Fruit fly (Drosophila melanogaster): ENCODE data around the gene CG34426.
A peak's percentile ranks its signal among the peaks of the same experiment; 100 is the strongest.

Gene CG34426

DNA sequence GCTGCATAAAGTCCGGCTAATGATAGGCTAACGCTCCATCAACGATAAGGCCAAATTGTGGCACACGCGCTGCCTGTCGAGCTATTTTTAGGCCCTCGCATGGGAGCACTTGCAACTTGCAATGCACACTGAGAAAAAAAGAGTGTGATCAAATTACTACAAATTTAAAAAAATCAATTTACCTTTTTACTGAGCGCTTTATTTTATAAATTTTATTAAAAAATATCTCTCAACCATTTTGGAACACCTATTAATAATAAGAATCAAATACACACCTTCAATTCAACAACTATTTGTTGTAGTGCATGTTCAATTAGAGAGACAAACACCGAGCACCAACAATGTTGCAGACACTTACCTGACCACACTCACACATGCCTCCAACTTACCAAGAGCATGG, 36.8 kb upstream of the CG34426 start (continued):
- no peak for TF ChIP-seq CG6683 (GFP tag; optimal IDR thresholded peaks at IDR 0.05)
- no peak for TF ChIP-seq CG6765 (GFP tag; optimal IDR thresholded peaks at IDR 0.05)
- peak; percentile 42; the same call in 1 of the 2 replicates for TF ChIP-seq CG14441 (GFP tag; IDR thresholded peaks at IDR 0.05)
- no peak for TF ChIP-seq gcm2 (GFP tag; optimal IDR thresholded peaks at IDR 0.05)
- TF ChIP-seq CG8359 (GFP tag; optimal IDR thresholded peaks at IDR 0.05; ENCODE audit: borderline replicate concordance), result no peak
- peak; percentile 63 for TF ChIP-seq Ada2b (GFP tag; IDR thresholded peaks at IDR 0.05)
- TF ChIP-seq Fer3 (tag; optimal IDR thresholded peaks at IDR 0.05), result no peak
- TF ChIP-seq fd102C (GFP tag; optimal IDR thresholded peaks at IDR 0.05), result no peak
- TF ChIP-seq Oaz (GFP tag; IDR thresholded peaks at IDR 0.05), result peak; percentile 14
- no peak for TF ChIP-seq dpn (GFP tag; optimal IDR thresholded peaks at IDR 0.05)
- TF ChIP-seq dmrt11E (tag; optimal IDR thresholded peaks at IDR 0.05), result peak; percentile 37
- TF ChIP-seq CG3065 (GFP tag; optimal IDR thresholded peaks at IDR 0.05), result no peak
- TF ChIP-seq CG10274 (GFP tag; optimal IDR thresholded peaks at IDR 0.05), result no peak
- TF ChIP-seq zen2 (GFP tag; IDR thresholded peaks at IDR 0.05; ENCODE audit: partially characterized antibody), result no peak
- TF ChIP-seq Camta (GFP tag; optimal IDR thresholded peaks at IDR 0.05), result no peak
- no peak for TF ChIP-seq abd-A (tag; optimal IDR thresholded peaks at IDR 0.05)
- TF ChIP-seq dysf (GFP tag; IDR thresholded peaks at IDR 0.05), result no peak; the same call in 2 of the 3 replicates
- peak in 1 of 2 experiments; percentile 81 for TF ChIP-seq bsh (GFP tag; optimal IDR thresholded peaks at IDR 0.05)
- no peak for TF ChIP-seq sens (GFP tag)
- TF ChIP-seq Chrac-16 (GFP tag; optimal IDR thresholded peaks at IDR 0.05), result no peak
- no peak for TF ChIP-seq NC2β (GFP tag; optimal IDR thresholded peaks at IDR 0.05)
- TF ChIP-seq Antp (GFP tag; optimal IDR thresholded peaks at IDR 0.05), result no peak
- no peak for TF ChIP-seq lilli (GFP tag; optimal IDR thresholded peaks at IDR 0.05)
- TF ChIP-seq mld (GFP tag; IDR thresholded peaks at IDR 0.05; ENCODE audit: partially characterized antibody), result no peak
- no peak for TF ChIP-seq Neu2 (GFP tag; optimal IDR thresholded peaks at IDR 0.05; ENCODE audit: borderline replicate concordance)
- TF ChIP-seq mam (GFP tag; optimal IDR thresholded peaks at IDR 0.05), result no peak
- peak; percentile 73 for TF ChIP-seq otp (GFP tag; IDR thresholded peaks at IDR 0.05)
- peak; percentile 96 for TF ChIP-seq CG11504 (tag; optimal IDR thresholded peaks at IDR 0.05)
- TF ChIP-seq CG16863 (GFP tag; optimal IDR thresholded peaks at IDR 0.05), result no peak
- no peak for TF ChIP-seq btn (GFP tag; optimal IDR thresholded peaks at IDR 0.05)
- no peak for TF ChIP-seq D19A (tag; optimal IDR thresholded peaks at IDR 0.05)
- peak; percentile 53 for TF ChIP-seq wor (GFP tag; IDR thresholded peaks at IDR 0.05)
- TF ChIP-seq CG1603 (tag; optimal IDR thresholded peaks at IDR 0.05), result no peak
- peak; percentile 66 for TF ChIP-seq H15 (GFP tag; IDR thresholded peaks at IDR 0.05)
- TF ChIP-seq CG15696 (tag; optimal IDR thresholded peaks at IDR 0.05), result peak; percentile 45
- TF ChIP-seq lov (optimal IDR thresholded peaks at IDR 0.05), result no peak
- peak; percentile 28; the same call in 2 of the 3 replicates for TF ChIP-seq lov (GFP tag; IDR thresholded peaks at IDR 0.05)
- no peak for TF ChIP-seq CG18764 (GFP tag; optimal IDR thresholded peaks at IDR 0.05)
- TF ChIP-seq Lim3 (GFP tag; IDR thresholded peaks at IDR 0.05), result peak; percentile 42
- no peak for TF ChIP-seq CG2712 (tag; optimal IDR thresholded peaks at IDR 0.05)
- TF ChIP-seq lbe (GFP tag; optimal IDR thresholded peaks at IDR 0.05), result no peak
- peak; percentile 40 for TF ChIP-seq HLH3B (GFP tag; IDR thresholded peaks at IDR 0.05)
- no peak for TF ChIP-seq CG7928 (GFP tag; optimal IDR thresholded peaks at IDR 0.05)
- TF ChIP-seq pnt (GFP tag; optimal IDR thresholded peaks at IDR 0.05), result no peak
- TF ChIP-seq CG1832 (GFP tag; optimal IDR thresholded peaks at IDR 0.05), result no peak
- TF ChIP-seq CG16815 (GFP tag; optimal IDR thresholded peaks at IDR 0.05), result no peak
- no peak for TF ChIP-seq C15 (GFP tag; IDR thresholded peaks at IDR 0.05)
- TF ChIP-seq Rx (GFP tag; IDR thresholded peaks at IDR 0.05), result peak; percentile 67
- TF ChIP-seq dimm (GFP tag; IDR thresholded peaks at IDR 0.05), result peak; percentile 7; the same call in 1 of the 2 replicates
- no peak for TF ChIP-seq NfI (GFP tag; optimal IDR thresholded peaks at IDR 0.05)
- no peak for TF ChIP-seq Atf3 (GFP tag; optimal IDR thresholded peaks at IDR 0.05)
- no peak for TF ChIP-seq Taf1 (GFP tag; IDR thresholded peaks at IDR 0.05)

All from whole organism, embryonic.